Worm (Caenorhabditis elegans) whole organism, mixed stage, embryonic: ENCODE data around the gene ntl-2.
A peak's percentile ranks its signal among the peaks of the same experiment; 100 is the strongest.

ENCODE experiments used
- M03D4.4 ChIP-seq: sonication (generic microtip); optimal IDR thresholded peaks from 2 replicates; lab custom pipeline; 2017; ENCODE audit warnings: mild to moderate bottlenecking, missing genetic modification characterization, missing compliant biosample characterization
- bed-3 ChIP-seq: fragments of 200-800 bp; sonication (Bioruptor generic); optimal IDR thresholded peaks from 3 replicates; lab custom pipeline; 2018; ENCODE audit warnings: mild to moderate bottlenecking, missing genetic modification characterization, moderate library complexity, missing compliant biosample characterization
- blmp-1 ChIP-seq: fragments of 150-350 bp; optimal IDR thresholded peaks from 2 replicates; lab custom pipeline; 2014; ENCODE audit warnings: missing biosample characterization, missing genetic modification characterization
- ceh-39 ChIP-seq: fragments of 150-350 bp; optimal IDR thresholded peaks from 2 replicates; lab custom pipeline; 2014; ENCODE audit warnings: missing biosample characterization, missing genetic modification characterization
- ceh-43 ChIP-seq: fragments of 200-800 bp; sonication (Bioruptor generic); optimal IDR thresholded peaks from 2 replicates; lab custom pipeline; 2018; ENCODE audit warnings: mild to moderate bottlenecking, missing genetic modification characterization, moderate library complexity, missing compliant biosample characterization
- ceh-83 ChIP-seq: fragments of 200-800 bp; sonication (Bioruptor generic); optimal IDR thresholded peaks from 2 replicates; lab custom pipeline; 2018; ENCODE audit warnings: mild to moderate bottlenecking, missing genetic modification characterization, missing compliant biosample characterization
- ces-1 ChIP-seq: fragments of 150-350 bp; optimal IDR thresholded peaks from 2 replicates; lab custom pipeline; 2014; ENCODE audit warnings: missing biosample characterization, missing genetic modification reagents, missing genetic modification characterization
- cnd-1 ChIP-seq: fragments of 200-800 bp; sonication (Bioruptor generic); optimal IDR thresholded peaks from 2 replicates; lab custom pipeline; 2018; ENCODE audit warnings: mild to moderate bottlenecking, missing genetic modification characterization, missing compliant biosample characterization
- drap-1 ChIP-seq: fragments of 200-800 bp; sonication (Bioruptor generic); optimal IDR thresholded peaks from 3 replicates; lab custom pipeline; 2018; ENCODE audit warnings: mild to moderate bottlenecking, missing genetic modification characterization, missing compliant biosample characterization
- elt-1 ChIP-seq: sonication (generic microtip); optimal IDR thresholded peaks from 2 replicates; lab custom pipeline; 2017; ENCODE audit warnings: missing genetic modification characterization, mild to moderate bottlenecking, missing compliant biosample characterization, antibody characterized with exemption, moderate library complexity, borderline replicate concordance; ENCODE audit not compliant: insufficient read depth
- elt-3 ChIP-seq: fragments of 150-350 bp; optimal IDR thresholded peaks from 2 replicates; lab custom pipeline; 2014; ENCODE audit warnings: missing biosample characterization, missing genetic modification characterization
- flh-1 ChIP-seq: fragments of 200-800 bp; sonication (Bioruptor generic); optimal IDR thresholded peaks from 2 replicates; lab custom pipeline; 2018; ENCODE audit warnings: mild to moderate bottlenecking, missing genetic modification characterization, moderate library complexity, missing compliant biosample characterization
- ham-2 ChIP-seq: fragments of 200-800 bp; sonication (Bioruptor generic); optimal IDR thresholded peaks from 2 replicates; lab custom pipeline; 2018; ENCODE audit warnings: mild to moderate bottlenecking, missing genetic modification characterization, missing compliant biosample characterization
- hlh-1 ChIP-seq: fragments of 150-350 bp; optimal IDR thresholded peaks from 2 replicates; lab custom pipeline; 2014; ENCODE audit warnings: missing biosample characterization, missing genetic modification reagents, missing genetic modification characterization
- lin-13 ChIP-seq: fragments of 150-350 bp; optimal IDR thresholded peaks from 2 replicates; lab custom pipeline; 2014; ENCODE audit warnings: missing biosample characterization, missing genetic modification characterization
- lin-32 ChIP-seq: fragments of 200-800 bp; sonication (Bioruptor generic); optimal IDR thresholded peaks from 2 replicates; lab custom pipeline; 2018; ENCODE audit warnings: mild to moderate bottlenecking, missing genetic modification characterization, missing compliant biosample characterization
- lsy-2 ChIP-seq: fragments of 150-350 bp; optimal IDR thresholded peaks from 2 replicates; lab custom pipeline; 2014; ENCODE audit warnings: missing biosample characterization, missing genetic modification characterization
- mab-5 ChIP-seq: fragments of 150-350 bp; optimal IDR thresholded peaks from 2 replicates; lab custom pipeline; 2014; ENCODE audit warnings: missing biosample characterization, missing genetic modification characterization
- mep-1 ChIP-seq: fragments of 150-350 bp; optimal IDR thresholded peaks from 2 replicates; lab custom pipeline; 2017; ENCODE audit warnings: missing biosample characterization, missing genetic modification reagents, missing genetic modification characterization, inconsistent platforms
- mls-2 ChIP-seq: sonication (generic microtip); optimal IDR thresholded peaks from 2 replicates; lab custom pipeline; 2016; ENCODE audit warnings: mild to moderate bottlenecking, missing genetic modification characterization, moderate library complexity, missing compliant biosample characterization
- nhr-12 ChIP-seq: fragments of 150-350 bp; optimal IDR thresholded peaks from 2 replicates; lab custom pipeline; 2014; ENCODE audit warnings: missing biosample characterization, missing genetic modification characterization
- nhr-2 ChIP-seq: fragments of 150-350 bp; optimal IDR thresholded peaks from 2 replicates; lab custom pipeline; 2014; ENCODE audit warnings: missing biosample characterization, missing genetic modification characterization
- nhr-237 ChIP-seq: fragments of 150-350 bp; optimal IDR thresholded peaks from 2 replicates; lab custom pipeline; 2014; ENCODE audit warnings: missing biosample characterization, missing genetic modification characterization
- nhr-28 ChIP-seq: fragments of 150-350 bp; optimal IDR thresholded peaks from 2 replicates; lab custom pipeline; 2014; ENCODE audit warnings: missing biosample characterization, missing genetic modification characterization
- nhr-76 ChIP-seq: sonication (generic microtip); optimal IDR thresholded peaks from 2 replicates; lab custom pipeline; 2017; ENCODE audit warnings: missing biosample characterization, missing genetic modification characterization
- pha-4 ChIP-seq: fragments of 150-350 bp; optimal IDR thresholded peaks from 2 replicates; lab custom pipeline; 2018; ENCODE audit warnings: missing biosample characterization, missing genetic modification reagents, missing genetic modification characterization
- sem-2 ChIP-seq: fragments of 200-800 bp; sonication (Bioruptor generic); optimal IDR thresholded peaks from 2 replicates; lab custom pipeline; 2018; ENCODE audit warnings: mild to moderate bottlenecking, missing genetic modification characterization, missing compliant biosample characterization
- snpc-4 ChIP-seq: fragments of 150-350 bp; optimal IDR thresholded peaks from 2 replicates; lab custom pipeline; 2014; ENCODE audit warnings: missing biosample characterization, missing genetic modification characterization
- sptf-1 ChIP-seq: sonication (generic microtip); optimal IDR thresholded peaks from 2 replicates; lab custom pipeline; 2017; ENCODE audit warnings: mild to moderate bottlenecking, missing genetic modification characterization, moderate library complexity, missing compliant biosample characterization
- tbx-8 ChIP-seq: fragments of 200-800 bp; sonication (Bioruptor generic); optimal IDR thresholded peaks from 2 replicates; lab custom pipeline; 2018; ENCODE audit warnings: mild to moderate bottlenecking, missing genetic modification characterization, moderate library complexity, missing compliant biosample characterization
- unc-120 ChIP-seq: sonication (generic microtip); optimal IDR thresholded peaks from 2 replicates; lab custom pipeline; 2017; ENCODE audit warnings: missing genetic modification characterization, missing compliant biosample characterization; ENCODE audit not compliant: poor library complexity, severe bottlenecking
- unc-39 ChIP-seq: fragments of 150-350 bp; optimal IDR thresholded peaks from 2 replicates; lab custom pipeline; 2014; ENCODE audit warnings: missing biosample characterization, missing genetic modification characterization
- unc-62 ChIP-seq: fragments of 150-350 bp; optimal IDR thresholded peaks from 2 replicates; lab custom pipeline; 2014; ENCODE audit warnings: missing biosample characterization, missing genetic modification reagents, missing genetic modification characterization
- zip-8 ChIP-seq: fragments of 150-350 bp; optimal IDR thresholded peaks from 2 replicates; lab custom pipeline; 2014; ENCODE audit warnings: missing biosample characterization, missing genetic modification characterization
- ztf-11 ChIP-seq: fragments of 150-350 bp; optimal IDR thresholded peaks from 2 replicates; lab custom pipeline; 2014; ENCODE audit warnings: missing biosample characterization, missing genetic modification characterization

Gene ntl-2

DNA sequence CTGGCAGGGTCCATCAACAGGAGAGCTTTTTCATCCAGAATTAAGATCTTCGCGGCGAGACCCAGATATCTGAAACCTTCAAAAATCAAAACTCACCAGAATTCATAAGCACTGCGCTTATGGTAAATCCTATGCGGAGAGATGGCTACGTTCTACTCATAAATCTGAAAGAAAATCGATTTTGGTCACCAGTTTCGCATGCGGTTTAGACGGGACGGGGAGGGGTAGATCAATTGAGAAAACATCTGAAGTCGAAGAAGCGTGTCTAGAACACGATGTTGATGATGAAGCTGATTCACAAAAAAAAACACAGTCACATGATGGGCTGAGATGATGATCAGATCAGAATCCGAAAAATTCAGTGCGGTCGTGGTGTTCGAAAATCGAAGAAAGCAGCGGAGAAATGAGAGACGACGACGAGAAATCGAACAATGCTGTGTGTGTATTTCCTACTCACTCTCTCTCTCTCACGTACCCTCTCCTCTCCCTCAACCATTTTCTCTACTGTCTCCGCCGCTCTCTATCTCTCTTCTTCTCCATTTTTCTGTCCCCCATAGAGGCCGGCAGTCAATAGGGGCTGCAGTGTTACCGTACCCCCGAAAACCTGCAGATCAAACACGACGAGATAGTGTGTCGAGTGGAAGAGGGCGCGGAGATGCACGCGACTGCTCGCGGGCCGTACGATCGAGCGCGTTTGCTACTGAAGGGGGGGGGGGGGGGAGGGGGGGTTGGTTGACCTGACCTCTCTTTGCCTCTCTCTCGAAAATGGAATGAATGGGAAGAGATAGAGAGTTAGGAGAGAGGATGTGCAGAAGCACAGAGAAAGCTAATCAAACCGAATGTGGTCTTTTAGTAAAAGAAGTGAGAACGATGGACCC, at the start of gene ntl-2:
ntl-2 (minus strand) TSS at position 171 of the 878 bp plus-strand sequence.
- TF ChIP-seq pha-4 (tag; lab: Kevin White, UChicago) = peak; percentile 95
- TF ChIP-seq zip-8 = no peak
- TF ChIP-seq mep-1 (tag; lab: Kevin White, UChicago) = peak; percentile 75
- TF ChIP-seq nhr-237 (tag; lab: Kevin White, UChicago) = peak; percentile 91
- TF ChIP-seq sem-2 (GFP tag; lab: Kevin White, UChicago) = peak; percentile 57
- peak; percentile 49 for TF ChIP-seq bed-3 (GFP tag; lab: Kevin White, UChicago)
- peak; percentile 88 for TF ChIP-seq unc-120 (tag; lab: Kevin White, UChicago)
- TF ChIP-seq ceh-39 (tag; lab: Kevin White, UChicago) = peak; percentile 94
- peak; percentile 97 for TF ChIP-seq lsy-2 (tag; lab: Kevin White, UChicago)
- peak; percentile 95 for TF ChIP-seq sptf-1
- TF ChIP-seq lin-13 (tag; lab: Kevin White, UChicago) = peak; percentile 95
- TF ChIP-seq flh-1 (GFP tag; lab: Kevin White, UChicago) = no peak
- peak; percentile 92 for TF ChIP-seq ham-2
- peak; percentile 53 for TF ChIP-seq mab-5 (tag; lab: Kevin White, UChicago)
- peak; percentile 95 for TF ChIP-seq mls-2 (tag; lab: Kevin White, UChicago)
- peak; percentile 74 for TF ChIP-seq ztf-11
- no peak for TF ChIP-seq nhr-12
- TF ChIP-seq elt-3 = peak; percentile 77
- no peak for TF ChIP-seq nhr-76
- no peak for TF ChIP-seq nhr-28 (tag; lab: Kevin White, UChicago)
- TF ChIP-seq drap-1 (GFP tag; lab: Kevin White, UChicago) = peak; percentile 93
- TF ChIP-seq unc-39 (tag; lab: Kevin White, UChicago) = peak; percentile 10
- peak; percentile 12 for TF ChIP-seq lin-32
- peak; percentile 62 for TF ChIP-seq ceh-83
- no peak for TF ChIP-seq tbx-8 (GFP tag; lab: Kevin White, UChicago)
- peak; percentile 79 for TF ChIP-seq ceh-43
- TF ChIP-seq cnd-1 (tag; lab: Kevin White, UChicago) = peak; percentile 88
- peak; percentile 85 for TF ChIP-seq unc-62
- TF ChIP-seq M03D4.4 (tag; lab: Kevin White, UChicago) = peak; percentile 84
- no peak for TF ChIP-seq blmp-1 (tag; lab: Kevin White, UChicago)
- TF ChIP-seq elt-1 (tag; lab: Kevin White, UChicago) = no peak
- peak; percentile 26 for TF ChIP-seq nhr-2 (tag; lab: Kevin White, UChicago)
- no peak for TF ChIP-seq snpc-4
- TF ChIP-seq hlh-1 (tag; lab: Kevin White, UChicago) = peak; percentile 78
- TF ChIP-seq ces-1 (GFP tag; lab: Kevin White, UChicago) = peak; percentile 85

DNA sequence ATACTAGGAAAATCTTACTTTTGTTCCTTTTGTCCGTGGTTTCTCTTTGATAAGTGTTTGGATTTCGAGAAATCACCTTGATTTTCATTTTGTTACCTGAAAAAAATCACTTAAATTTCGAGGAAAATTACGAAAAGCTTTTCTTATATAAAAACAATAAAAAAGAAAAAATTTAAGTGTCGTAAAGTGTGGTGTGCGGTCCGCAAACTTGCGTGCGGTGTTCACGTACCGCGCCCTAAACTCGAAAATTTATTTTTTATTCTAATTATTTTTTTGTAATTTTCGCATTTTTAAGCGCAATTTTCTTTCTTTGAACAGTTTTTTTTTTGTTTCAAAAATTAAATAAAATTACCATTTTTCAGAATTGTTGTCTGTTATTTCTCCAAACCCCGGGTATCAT, 48.5 kb upstream of the ntl-2 start, which contains the start of the genes dcaf-13 and toe-1:
dcaf-13 (minus strand) TSS at position 96 of the 400 bp plus-strand sequence.
toe-1 (plus strand) TSS at position 361 of the 400 bp plus-strand sequence.
- TF ChIP-seq ces-1 (GFP tag; lab: Kevin White, UChicago) (peak; percentile 54), nhr-12 (no peak)

DNA sequence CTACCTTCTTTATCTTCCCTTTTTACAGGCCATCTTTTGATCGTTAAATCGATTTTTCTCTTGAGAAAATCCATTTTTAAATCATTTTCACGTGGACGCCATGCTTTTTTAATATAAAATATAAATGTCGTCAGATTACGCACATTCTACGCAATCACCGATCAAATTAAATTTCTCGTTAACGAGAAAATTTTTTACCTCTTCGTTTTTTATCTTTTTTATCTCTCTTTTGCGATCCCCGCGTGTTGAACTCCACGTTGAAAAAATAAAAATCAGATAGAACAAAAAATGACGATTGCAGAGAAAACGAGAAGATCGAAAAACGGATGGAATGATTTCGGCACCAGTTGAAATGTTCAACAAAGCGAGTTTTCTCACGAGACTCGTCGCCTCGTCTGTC, 43.7 kb upstream of the ntl-2 start, which contains the start of gene bpnt-1:
bpnt-1 (plus strand) TSS at position 301 of the 400 bp plus-strand sequence.
- TF ChIP-seq mep-1 (tag; lab: Kevin White, UChicago) (no peak), ces-1 (GFP tag; lab: Kevin White, UChicago) (no peak), zip-8 (no peak), ceh-39 (tag; lab: Kevin White, UChicago) (no peak), unc-39 (tag; lab: Kevin White, UChicago) (no peak), sem-2 (GFP tag; lab: Kevin White, UChicago) (no peak), cnd-1 (tag; lab: Kevin White, UChicago) (no peak), flh-1 (GFP tag; lab: Kevin White, UChicago) (no peak), elt-1 (tag; lab: Kevin White, UChicago) (no peak), elt-3 (no peak), snpc-4 (no peak), mls-2 (tag; lab: Kevin White, UChicago) (no peak), unc-120 (tag; lab: Kevin White, UChicago) (no peak), lsy-2 (tag; lab: Kevin White, UChicago) (no peak), hlh-1 (tag; lab: Kevin White, UChicago) (no peak), unc-62 (no peak)
